Fruit fly (Drosophila melanogaster) S2 (cell line): ENCODE data around the gene CG6761.

Experiments used
- CG8478 ChIP-seq: fragments of >200 bp; optimal IDR thresholded peaks from 2 replicates; lab custom pipeline; 2018
- CTCF ChIP-seq, 2 experiments: fragments of >200 bp; optimal IDR thresholded peaks; 2 replicates each; lab custom pipeline; 2018

The CG6761 gene

DNA sequence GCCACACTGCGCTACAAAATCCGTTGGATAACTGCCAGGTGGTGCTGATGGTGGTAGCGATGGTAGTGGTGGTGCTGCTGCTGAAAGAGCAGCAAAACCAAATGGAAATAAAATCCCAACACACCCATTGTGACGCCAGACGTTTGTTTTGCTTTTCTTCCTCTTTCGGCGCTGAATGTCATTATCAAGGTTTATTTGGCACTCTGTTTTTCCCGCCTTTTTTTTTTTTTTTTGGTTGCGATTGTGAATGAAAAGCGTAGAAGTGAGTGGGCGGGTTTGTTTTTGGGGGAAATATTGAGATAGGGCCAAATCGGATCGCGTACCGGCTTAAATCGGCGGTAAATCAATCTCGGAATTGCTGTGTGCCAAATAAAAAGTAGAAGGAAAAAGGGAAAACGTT lies 26.1 kb downstream of the CG6761 start:
- TF ChIP-seq CG8478 (lab: Kevin White, UChicago): no peak
- no peak for TF ChIP-seq CTCF (optimal IDR thresholded peaks at IDR 0.05; lab: Kevin White, UChicago)

- TF ChIP-seq CG8478 (lab: Kevin White, UChicago) (no peak), CTCF (optimal IDR thresholded peaks at IDR 0.05; lab: Kevin White, UChicago) (no peak)
Observed at dm6 chr3L:9675528-9675963, 27.8 kb downstream of the CG6761 start.

DNA sequence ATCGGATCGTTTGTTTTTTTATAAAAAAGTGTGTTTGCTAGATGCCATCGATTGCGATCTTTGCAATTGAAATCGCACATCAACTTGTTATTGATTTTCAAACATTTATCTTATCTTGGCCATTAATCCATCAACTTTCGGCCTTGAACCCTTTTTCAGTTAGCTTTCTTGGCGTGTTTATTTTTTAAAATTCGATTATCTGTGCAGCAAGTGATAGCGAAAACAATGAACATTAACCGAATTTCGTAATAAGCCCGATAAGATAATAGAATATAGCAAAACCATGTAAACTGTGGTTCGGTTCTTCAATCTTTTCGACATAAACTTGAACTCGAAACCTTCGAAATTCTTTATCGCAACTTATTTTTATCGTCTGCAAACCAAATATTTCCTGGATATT lies 29.1 kb downstream of the CG6761 start:
- TF ChIP-seq CG8478 (lab: Kevin White, UChicago) (no peak), CTCF (optimal IDR thresholded peaks at IDR 0.05; lab: Kevin White, UChicago) (no peak)

- TF ChIP-seq CTCF (optimal IDR thresholded peaks at IDR 0.05; lab: Kevin White, UChicago) (no peak), CG8478 (lab: Kevin White, UChicago) (no peak)
Observed at dm6 chr3L:9671372-9671771, 32.0 kb downstream of the CG6761 start.
